Worm (Caenorhabditis elegans) whole organism, L4/young adult: ENCODE results near the gene pho-12.

ENCODE experiments used
- dao-5 ChIP-seq: sonication (generic microtip); optimal IDR thresholded peaks from 2 replicates; lab custom pipeline; 2016; ENCODE audit warnings: missing genotype, missing genetic modification characterization, moderate library complexity, missing compliant biosample characterization
- him-1 ChIP-seq: sonication (generic microtip); optimal IDR thresholded peaks from 2 replicates; lab custom pipeline; 2016; ENCODE audit warnings: missing genotype, missing genetic modification reagents, missing genetic modification characterization, missing compliant biosample characterization

ce11 chrII:5022381-5022855 lies 38.2 kb downstream of the pho-12 start, which contains the start of the genes nsy-1 and F59A6.13:
- TF ChIP-seq him-1 (tag; lab: Kevin White, UChicago) (no peak), dao-5 (tag; lab: Kevin White, UChicago) (no peak)
